Worm (Caenorhabditis elegans): ENCODE measurements around the gene F10C2.3.

Gene F10C2.3

DNA sequence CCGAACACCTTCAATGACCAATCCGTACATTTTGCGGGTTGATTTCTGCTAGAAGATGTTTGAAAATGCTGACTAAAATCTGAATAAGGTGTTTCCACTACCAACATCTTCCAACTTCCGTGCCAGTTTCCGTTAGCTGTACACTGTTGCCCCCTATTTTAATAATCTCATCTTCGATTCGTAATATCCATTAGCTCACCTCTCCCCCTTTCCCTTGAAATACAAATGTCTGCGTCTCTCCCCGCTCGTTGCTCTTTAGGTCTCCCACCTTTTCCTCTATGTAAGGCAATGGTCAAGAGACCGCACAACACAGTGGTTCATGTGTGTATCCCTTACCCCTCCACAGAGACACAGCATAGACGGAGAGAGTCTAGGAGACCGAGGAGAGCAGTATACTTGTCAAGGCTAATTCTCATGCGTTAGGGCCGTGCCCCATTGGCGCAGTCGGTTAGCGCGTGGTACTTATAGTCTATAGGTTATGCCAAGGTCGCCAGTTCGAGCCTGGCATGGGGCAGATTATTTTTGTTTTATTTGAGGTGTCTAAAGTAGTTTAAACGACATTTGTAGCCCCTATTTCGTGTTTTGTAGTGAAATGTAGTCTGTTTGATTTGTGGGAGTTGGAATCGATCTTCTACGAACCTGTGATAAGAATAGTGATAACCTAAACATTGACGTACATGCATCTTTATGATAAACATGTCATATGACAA is 18.2 kb upstream of the F10C2.3 start, which contains the start of gene gcy-33 (continued):
- peak; percentile 72 for TF ChIP-seq B0035.1 (tag; optimal IDR thresholded peaks at IDR 0.05)
- TF ChIP-seq atf-7 (tag; optimal IDR thresholded peaks at IDR 0.05) = peak; percentile 92
- no peak for TF ChIP-seq snpc-4 (GFP tag; optimal IDR thresholded peaks at IDR 0.05)
- peak; percentile 42 to 87 (median 76) for TF ChIP-seq snpc-4 (tag; optimal IDR thresholded peaks at IDR 0.05)
- TF ChIP-seq snpc-1.3 (tag; optimal IDR thresholded peaks at IDR 0.05; ENCODE audit: insufficient read depth) = peak; percentile 87
- TF ChIP-seq hmg-1.2 (GFP tag; IDR thresholded peaks at IDR 0.05) = peak; percentile 83
- no peak for TF ChIP-seq sea-2 (GFP tag; IDR thresholded peaks at IDR 0.05)
- TF ChIP-seq F39B2.1 (GFP tag; IDR thresholded peaks at IDR 0.05) = 0 out of 2 replicates have a peak, but pooled peaks have one; percentile 7
- TF ChIP-seq rec-8 (tag; optimal IDR thresholded peaks at IDR 0.05) = peak; percentile 55 to 92
- peak; percentile 12; the same call in 1 of the 2 replicates for TF ChIP-seq ceh-40 (GFP tag; IDR thresholded peaks at IDR 0.05)
- TF ChIP-seq lsl-1 (GFP tag; optimal IDR thresholded peaks at IDR 0.05) = peak; percentile 54
- TF ChIP-seq sptf-2 (GFP tag; optimal IDR thresholded peaks at IDR 0.05) = peak; percentile 82
- peak; percentile 87 for TF ChIP-seq rcor-1 (GFP tag; IDR thresholded peaks at IDR 0.05)
- peak; percentile 83 for TF ChIP-seq hrde-1 (tag; optimal IDR thresholded peaks at IDR 0.05; ENCODE audit: borderline replicate concordance)
- TF ChIP-seq dpl-1 (GFP tag; optimal IDR thresholded peaks at IDR 0.05) = no peak
- TF ChIP-seq somi-1 (GFP tag; optimal IDR thresholded peaks at IDR 0.05) = peak; percentile 36
- TF ChIP-seq madf-6 (GFP tag; IDR thresholded peaks at IDR 0.05) = peak; percentile 70
- TF ChIP-seq lag-1 (GFP tag; IDR thresholded peaks at IDR 0.05) = peak; percentile 85; the same call in 1 of the 2 replicates
- TF ChIP-seq F49E8.2 (tag; optimal IDR thresholded peaks at IDR 0.05; ENCODE audit: insufficient read depth) = peak; percentile 59
- 0 out of 2 replicates have a peak, but pooled peaks have one; percentile 15 for TF ChIP-seq ceh-58 (GFP tag; IDR thresholded peaks at IDR 0.05)
- no peak for TF ChIP-seq ccch-3 (GFP tag; optimal IDR thresholded peaks at IDR 0.05)
- peak; percentile 85 for TF ChIP-seq F52B5.7 (tag; optimal IDR thresholded peaks at IDR 0.05)
- peak; percentile 82 for TF ChIP-seq dox-1 (GFP tag; IDR thresholded peaks at IDR 0.05)
- peak; percentile 66; the same call in 1 of the 2 replicates for TF ChIP-seq Y53G8AR.9 (GFP tag; conservative IDR thresholded peaks at IDR 0.05)
- TF ChIP-seq madf-10 (tag; optimal IDR thresholded peaks at IDR 0.05) = peak; percentile 89
- no peak; the same call in 1 of the 2 replicates for TF ChIP-seq attf-6 (GFP tag; IDR thresholded peaks at IDR 0.05)
- TF ChIP-seq lin-26 (GFP tag; IDR thresholded peaks at IDR 0.05) = peak; percentile 92
- peak; percentile 66 for TF ChIP-seq akir-1 (GFP tag; optimal IDR thresholded peaks at IDR 0.05)
- TF ChIP-seq dpff-1 (tag; optimal IDR thresholded peaks at IDR 0.05) = peak; percentile 75
- 0 out of 2 replicates have a peak, but pooled peaks have one; percentile 73 for TF ChIP-seq bed-2 (GFP tag; IDR thresholded peaks at IDR 0.05)
- TF ChIP-seq rpc-1 (optimal IDR thresholded peaks at IDR 0.05) = peak; percentile 87
- TF ChIP-seq rpc-1 (tag; optimal IDR thresholded peaks at IDR 0.05) = peak; percentile 88
- TF ChIP-seq F33H1.4 (GFP tag; IDR thresholded peaks at IDR 0.05) = peak; percentile 29; the same call in 1 of the 2 replicates
- TF ChIP-seq nhr-27 (tag; optimal IDR thresholded peaks at IDR 0.05) = peak; percentile 81
- peak; percentile 81 for TF ChIP-seq nhr-80 (tag; optimal IDR thresholded peaks at IDR 0.05)
- TF ChIP-seq lin-54 (GFP tag; optimal IDR thresholded peaks at IDR 0.05) = peak; percentile 73
- TF ChIP-seq B0019.2 (GFP tag; conservative IDR thresholded peaks at IDR 0.05) = no peak
- TF ChIP-seq F57C9.4 (tag; optimal IDR thresholded peaks at IDR 0.05) = no peak
- no peak for TF ChIP-seq ama-1 (optimal IDR thresholded peaks at IDR 0.05)
- peak; percentile 13 to 80 for TF ChIP-seq ama-1 (GFP tag; optimal IDR thresholded peaks at IDR 0.05)
- peak; percentile 68 for TF ChIP-seq hsf-1 (GFP tag; IDR thresholded peaks at IDR 0.05)
- TF ChIP-seq xnd-1 (tag; optimal IDR thresholded peaks at IDR 0.05) = no peak

Measured in whole organism, young adult.